Worm (Caenorhabditis elegans) whole organism, young adult: ENCODE data around the gene wdr-46.

Source experiments
- Y56A3A.18 ChIP-seq: fragments of 200-800 bp; sonication (Bioruptor generic); IDR thresholded peaks from 2 replicates; pipeline ENCODE4 v1.3.6; 2022; ENCODE audit warnings: missing genetic modification reagents, missing genetic modification characterization, missing compliant biosample characterization
- ZK185.1 ChIP-seq: sonication (generic microtip); optimal IDR thresholded peaks from 2 replicates; lab custom pipeline; 2016; ENCODE audit warnings: mild to moderate bottlenecking, missing genetic modification characterization, missing compliant biosample characterization; ENCODE audit not compliant: poor library complexity, severe bottlenecking
- aptf-2 ChIP-seq: fragments of 200-800 bp; sonication (Bioruptor generic); conservative IDR thresholded peaks from 2 replicates; pipeline ENCODE4 v1.3.6; 2022; ENCODE audit warnings: missing genetic modification reagents, missing genetic modification characterization, missing compliant biosample characterization
- dpl-1 ChIP-seq: fragments of 150-350 bp; optimal IDR thresholded peaks from 2 replicates; lab custom pipeline; 2014; ENCODE audit warnings: missing biosample characterization, missing genetic modification reagents, missing genetic modification characterization
- nfya-1 ChIP-seq: sonication (generic microtip); optimal IDR thresholded peaks from 2 replicates; lab custom pipeline; 2017; ENCODE audit warnings: antibody characterized with exemption, missing compliant biosample characterization, missing genetic modification characterization, borderline replicate concordance; ENCODE audit not compliant: insufficient read depth
- snpc-1.3 ChIP-seq: sonication (generic microtip); optimal IDR thresholded peaks from 2 replicates; lab custom pipeline; 2017; ENCODE audit warnings: missing genetic modification characterization, mild to moderate bottlenecking, missing compliant biosample characterization, antibody characterized with exemption, moderate library complexity, missing genotype, missing genetic modification reagents; ENCODE audit not compliant: insufficient read depth
- unc-62 ChIP-seq: fragments of 150-350 bp; optimal IDR thresholded peaks from 2 replicates; lab custom pipeline; 2014; ENCODE audit warnings: missing biosample characterization, missing genetic modification reagents, missing genetic modification characterization

- no peak for TF ChIP-seq Y56A3A.18 (GFP tag; lab: Robert Waterston, UW)
- TF ChIP-seq snpc-1.3 (tag; lab: Kevin White, UChicago): no peak
- no peak for TF ChIP-seq nfya-1 (tag; lab: Kevin White, UChicago)
- no peak for TF ChIP-seq unc-62
- no peak for TF ChIP-seq dpl-1 (GFP tag; lab: Kevin White, UChicago)
- no peak for TF ChIP-seq aptf-2 (GFP tag; lab: Robert Waterston, UW)
- no peak for TF ChIP-seq ZK185.1 (tag; lab: Kevin White, UChicago)
These were observed 7.1 kb upstream of the wdr-46 start for ce11 chrIV:12364964-12365363.
